Fruit fly (Drosophila melanogaster) whole organism, embryonic: ENCODE results near the gene kairos.
A peak's percentile ranks its signal among the peaks of the same experiment; 100 is the strongest.

ENCODE experiments used
- BtbVII ChIP-seq: fragments of 200-800 bp; sonication (Bioruptor generic); optimal IDR thresholded peaks from 3 replicates; lab custom pipeline; 2017; ENCODE audit warnings: missing biosample characterization, mild to moderate bottlenecking, missing genetic modification characterization
- CG10274 ChIP-seq: fragments of 200-800 bp; sonication (Bioruptor generic); optimal IDR thresholded peaks from 3 replicates; lab custom pipeline; 2017; ENCODE audit warnings: missing biosample characterization, mild to moderate bottlenecking, missing genetic modification characterization
- CG11560 ChIP-seq: fragments of 200-800 bp; sonication (Bioruptor generic); IDR thresholded peaks from 3 replicates; pipeline ENCODE4 v1.3.6; 2022; ENCODE audit warnings: missing biosample characterization, missing genetic modification characterization
- CG11696 ChIP-seq: fragments of 200-800 bp; sonication (Bioruptor generic); IDR thresholded peaks from 2 replicates; pipeline ENCODE4 v1.3.6; 2022; ENCODE audit warnings: missing biosample characterization, missing genetic modification characterization
- CG11723 ChIP-seq: fragments of 200-800 bp; sonication (Bioruptor generic); optimal IDR thresholded peaks from 2 replicates; lab custom pipeline; 2017; ENCODE audit warnings: missing biosample characterization, mild to moderate bottlenecking, missing genetic modification characterization
- CG13287 ChIP-seq: fragments of 200-800 bp; sonication (Bioruptor generic); IDR thresholded peaks from 2 replicates; pipeline ENCODE4 v1.3.6; 2022; ENCODE audit warnings: missing biosample characterization, missing genetic modification characterization; ENCODE audit not compliant: partially characterized antibody
- CG16863 ChIP-seq: fragments of 200-800 bp; sonication (Bioruptor generic); optimal IDR thresholded peaks from 3 replicates; lab custom pipeline; 2016; ENCODE audit warnings: missing biosample characterization, missing genetic modification characterization
- CG2129 ChIP-seq: fragments of 200-800 bp; sonication (Bioruptor generic); IDR thresholded peaks from 2 replicates; pipeline ENCODE4 v1.3.6; 2022; ENCODE audit warnings: missing biosample characterization, missing genetic modification characterization; ENCODE audit not compliant: partially characterized antibody
- CG31441 ChIP-seq: fragments of 200-800 bp; sonication (Bioruptor generic); IDR thresholded peaks from 2 replicates; pipeline ENCODE4 v1.3.6; 2022; ENCODE audit warnings: missing biosample characterization, missing genetic modification characterization
- CG3847 ChIP-seq: fragments of 200-800 bp; sonication (Bioruptor generic); IDR thresholded peaks from 2 replicates; pipeline ENCODE4 v1.3.6; 2022; ENCODE audit warnings: missing biosample characterization, missing genetic modification characterization
- CG4328 ChIP-seq: fragments of 200-800 bp; sonication (Bioruptor generic); optimal IDR thresholded peaks from 3 replicates; lab custom pipeline; 2017; ENCODE audit warnings: missing biosample characterization, missing genetic modification reagents, missing genetic modification characterization
- CG43689 ChIP-seq: fragments of 200-800 bp; sonication (Bioruptor generic); IDR thresholded peaks from 2 replicates; pipeline ENCODE4 v1.3.6; 2022; ENCODE audit warnings: missing biosample characterization, missing genetic modification characterization
- CG6175 ChIP-seq: fragments of 200-800 bp; sonication (Bioruptor generic); IDR thresholded peaks from 3 replicates; pipeline ENCODE4 v1.3.6; 2022; ENCODE audit warnings: missing biosample characterization, missing genetic modification characterization
- CG6654 ChIP-seq: fragments of 200-800 bp; sonication (Bioruptor generic); optimal IDR thresholded peaks from 2 replicates; lab custom pipeline; 2017; ENCODE audit warnings: missing biosample characterization, mild to moderate bottlenecking, missing genetic modification characterization
- CG6683 ChIP-seq: fragments of 200-800 bp; sonication (Bioruptor generic); optimal IDR thresholded peaks from 2 replicates; lab custom pipeline; 2017; ENCODE audit warnings: missing biosample characterization, mild to moderate bottlenecking, missing genetic modification characterization, missing genetic modification reagents
- CG6791 ChIP-seq: fragments of 200-800 bp; sonication (Bioruptor generic); IDR thresholded peaks from 3 replicates; pipeline ENCODE4 v1.3.6; 2022; ENCODE audit warnings: missing biosample characterization, missing genetic modification characterization; ENCODE audit not compliant: partially characterized antibody
- CG7928 ChIP-seq: fragments of 200-800 bp; sonication (Bioruptor generic); optimal IDR thresholded peaks from 2 replicates; lab custom pipeline; 2017; ENCODE audit warnings: missing biosample characterization, mild to moderate bottlenecking, missing genetic modification characterization
- CG8281 ChIP-seq: fragments of 200-800 bp; sonication (Bioruptor generic); optimal IDR thresholded peaks from 2 replicates; lab custom pipeline; 2018; ENCODE audit warnings: missing biosample characterization, mild to moderate bottlenecking, missing genetic modification characterization, moderate library complexity
- CTCF ChIP-seq: fragments of 200-800 bp; sonication (Bioruptor generic); optimal IDR thresholded peaks from 2 replicates; lab custom pipeline; 2017; ENCODE audit warnings: missing biosample characterization, mild to moderate bottlenecking, missing genetic modification characterization, moderate library complexity
- CkIIα-i1 ChIP-seq: fragments of 200-800 bp; sonication (Bioruptor generic); IDR thresholded peaks from 2 replicates; pipeline ENCODE4 v1.3.6; 2022; ENCODE audit warnings: missing biosample characterization, missing genetic modification characterization
- Dad ChIP-seq: fragments of 200-800 bp; sonication (Bioruptor generic); optimal IDR thresholded peaks from 3 replicates; lab custom pipeline; 2016; ENCODE audit warnings: missing biosample characterization, missing genetic modification characterization
- Deaf1 ChIP-seq: fragments of 200-800 bp; optimal IDR thresholded peaks from 3 replicates; lab custom pipeline; 2019; ENCODE audit warnings: missing biosample characterization, mild to moderate bottlenecking, missing genetic modification characterization, moderate library complexity
- Ets65A ChIP-seq: fragments of 200-800 bp; sonication (Bioruptor generic); peaks from one replicate; lab custom pipeline; 2016; ENCODE audit warnings: missing biosample characterization, missing genetic modification characterization
- Ets97D ChIP-seq: fragments of 200-800 bp; sonication (Bioruptor generic); optimal IDR thresholded peaks from 3 replicates; lab custom pipeline; 2016; ENCODE audit warnings: missing biosample characterization, missing genetic modification characterization
- Gsc ChIP-seq: fragments of 200-800 bp; sonication (Bioruptor generic); IDR thresholded peaks from 2 replicates; pipeline ENCODE4 v1.3.6; 2022; ENCODE audit warnings: missing biosample characterization, missing genetic modification characterization
- Gug ChIP-seq: fragments of 200-800 bp; sonication (Bioruptor generic); IDR thresholded peaks from 4 replicates; pipeline ENCODE4 v1.3.6; 2022; ENCODE audit warnings: missing biosample characterization, missing genetic modification characterization
- Hr3 ChIP-seq: fragments of 200-800 bp; sonication (Bioruptor generic); optimal IDR thresholded peaks from 3 replicates; lab custom pipeline; 2016; ENCODE audit warnings: missing biosample characterization, missing genetic modification characterization
- Med ChIP-seq: fragments of 200-800 bp; sonication (Bioruptor generic); peaks from one replicate; lab custom pipeline; 2016; ENCODE audit warnings: missing biosample characterization, missing genetic modification characterization, mild to moderate bottlenecking, inconsistent platforms, moderate library complexity
- Nf-YA ChIP-seq: fragments of 200-800 bp; sonication (Bioruptor generic); IDR thresholded peaks from 2 replicates; pipeline ENCODE4 v1.3.6; 2022; ENCODE audit warnings: missing biosample characterization, missing genetic modification characterization
- Opbp ChIP-seq: fragments of 200-800 bp; sonication (Bioruptor generic); IDR thresholded peaks from 3 replicates; pipeline ENCODE4 v1.3.6; 2022; ENCODE audit warnings: missing biosample characterization, missing genetic modification characterization; ENCODE audit not compliant: partially characterized antibody
- PHDP ChIP-seq: fragments of 200-800 bp; sonication (Bioruptor generic); optimal IDR thresholded peaks from 3 replicates; lab custom pipeline; 2018; ENCODE audit warnings: missing biosample characterization, mild to moderate bottlenecking, missing genetic modification characterization, moderate library complexity
- Ptx1 ChIP-seq: fragments of 200-800 bp; sonication (Bioruptor generic); IDR thresholded peaks from 2 replicates; pipeline ENCODE4 v1.3.6; 2022; ENCODE audit warnings: missing biosample characterization, missing genetic modification characterization
- Ravus ChIP-seq: fragments of 200-800 bp; sonication (Bioruptor generic); IDR thresholded peaks from 2 replicates; pipeline ENCODE4 v1.3.6; 2022; ENCODE audit warnings: missing biosample characterization, missing genetic modification characterization
- Stat92E ChIP-seq, 3 experiments: fragments of >200 bp in 2 of 3; fragments of 200-800 bp in 1 of 3; sonication (Bioruptor generic) in 1 of 3; optimal IDR thresholded peaks; 2 replicates each; lab custom pipeline; 2017 to 2019; ENCODE audit warnings: missing biosample characterization in 3 of 3, missing genetic modification characterization in 3 of 3, mild to moderate bottlenecking in 1 of 3, moderate library complexity in 1 of 3
- aop ChIP-seq: fragments of 200-800 bp; sonication (Bioruptor generic); IDR thresholded peaks from 2 replicates; pipeline ENCODE4 v1.3.6; 2022; ENCODE audit warnings: missing biosample characterization, missing genetic modification characterization
- bab2 ChIP-seq: fragments of 200-800 bp; sonication (Bioruptor generic); optimal IDR thresholded peaks from 2 replicates; lab custom pipeline; 2016; ENCODE audit warnings: missing biosample characterization, missing genetic modification characterization
- chinmo ChIP-seq: fragments of 200-800 bp; sonication (Bioruptor generic); IDR thresholded peaks from 4 replicates; pipeline ENCODE4 v1.3.6; 2022; ENCODE audit warnings: missing biosample characterization, missing genetic modification characterization; ENCODE audit not compliant: partially characterized antibody
- corto ChIP-seq: fragments of 200-800 bp; sonication (Bioruptor generic); optimal IDR thresholded peaks from 2 replicates; lab custom pipeline; 2016; ENCODE audit warnings: missing biosample characterization, mild to moderate bottlenecking, missing genetic modification characterization, moderate library complexity
- crc ChIP-seq: fragments of 200-800 bp; sonication (Bioruptor generic); optimal IDR thresholded peaks from 2 replicates; lab custom pipeline; 2016; ENCODE audit warnings: missing biosample characterization, missing genetic modification characterization
- croc ChIP-seq: fragments of 200-800 bp; sonication (Bioruptor generic); conservative IDR thresholded peaks from 3 replicates; pipeline ENCODE4 v1.3.6; 2022; ENCODE audit warnings: missing biosample characterization, missing genetic modification characterization
- dysf ChIP-seq: fragments of 200-800 bp; sonication (Bioruptor generic); IDR thresholded peaks from 3 replicates; pipeline ENCODE4 v1.3.6; 2022; ENCODE audit warnings: missing biosample characterization, missing genetic modification characterization
- ewg ChIP-seq: fragments of 200-800 bp; sonication (Bioruptor generic); optimal IDR thresholded peaks from 3 replicates; lab custom pipeline; 2017; ENCODE audit warnings: mild to moderate bottlenecking, missing biosample characterization, missing genetic modification reagents, missing genetic modification characterization
- eyg ChIP-seq: fragments of 200-800 bp; sonication (Bioruptor generic); optimal IDR thresholded peaks from 3 replicates; lab custom pipeline; 2016; ENCODE audit warnings: missing biosample characterization, missing genetic modification characterization
- hb ChIP-seq: fragments of 200-800 bp; sonication (Bioruptor generic); IDR thresholded peaks from 3 replicates; pipeline ENCODE4 v1.3.6; 2022; ENCODE audit warnings: missing biosample characterization, missing genetic modification characterization; ENCODE audit not compliant: partially characterized antibody
- nom ChIP-seq: fragments of 200-800 bp; sonication (Bioruptor generic); optimal IDR thresholded peaks from 2 replicates; lab custom pipeline; 2017; ENCODE audit warnings: missing biosample characterization, missing genetic modification characterization, mild to moderate bottlenecking, moderate library complexity, missing genetic modification reagents
- pb ChIP-seq: fragments of 200-800 bp; sonication (Bioruptor generic); optimal IDR thresholded peaks from 3 replicates; lab custom pipeline; 2016; ENCODE audit warnings: missing biosample characterization, missing genetic modification characterization
- sima ChIP-seq: fragments of 200-800 bp; sonication (Bioruptor generic); optimal IDR thresholded peaks from 2 replicates; lab custom pipeline; 2016; ENCODE audit warnings: missing biosample characterization, missing genetic modification characterization
- trem ChIP-seq: fragments of 200-800 bp; optimal IDR thresholded peaks from 3 replicates; lab custom pipeline; 2019; ENCODE audit warnings: missing biosample characterization, mild to moderate bottlenecking, missing genetic modification characterization, moderate library complexity
- tup ChIP-seq: fragments of 200-800 bp; sonication (Bioruptor generic); optimal IDR thresholded peaks from 2 replicates; lab custom pipeline; 2016; ENCODE audit warnings: missing biosample characterization, mild to moderate bottlenecking, missing genetic modification characterization, moderate library complexity
- tx ChIP-seq: fragments of 200-800 bp; sonication (Bioruptor generic); optimal IDR thresholded peaks from 2 replicates; lab custom pipeline; 2016; ENCODE audit warnings: missing biosample characterization, missing genetic modification characterization
- wek ChIP-seq: fragments of 200-800 bp; sonication (Bioruptor generic); optimal IDR thresholded peaks from 3 replicates; lab custom pipeline; 2018; ENCODE audit warnings: missing biosample characterization, mild to moderate bottlenecking, missing genetic modification characterization, moderate library complexity

Gene kairos

dm6 chrX:18405567-18406059 is 49.6 kb upstream of the kairos start (continued):
- no peak for TF ChIP-seq aop (GFP tag; lab: Robert Waterston, UW)
- peak; percentile 27 for TF ChIP-seq bab2 (GFP tag; lab: Kevin White, UChicago)
- TF ChIP-seq CG8281 (tag; lab: Kevin White, UChicago), result peak; percentile 54
- peak; percentile 63; the same call in 1 of the 2 replicates for TF ChIP-seq CG11696 (GFP tag; lab: Robert Waterston, UW)
- peak; percentile 50; the same call in 2 of the 3 replicates for TF ChIP-seq croc (GFP tag; lab: Robert Waterston, UW)
- no peak for TF ChIP-seq CG7928 (GFP tag; lab: Kevin White, UChicago)
- TF ChIP-seq corto (GFP tag; lab: Kevin White, UChicago), result no peak
- TF ChIP-seq eyg (GFP tag; lab: Kevin White, UChicago), result no peak
- peak; percentile 14 for TF ChIP-seq Deaf1 (tag; lab: Kevin White, UChicago)
- peak; percentile 35 for TF ChIP-seq BtbVII (GFP tag; lab: Kevin White, UChicago)
- TF ChIP-seq hb (GFP tag; lab: Robert Waterston, UW), result no peak
- peak; percentile 88 for TF ChIP-seq Med (GFP tag; lab: Kevin White, UChicago)
- no peak for TF ChIP-seq CTCF (GFP tag; lab: Kevin White, UChicago)
- TF ChIP-seq tx, result peak; percentile 39
- TF ChIP-seq wek (GFP tag; lab: Kevin White, UChicago), result no peak
- TF ChIP-seq CG11723 (GFP tag; lab: Kevin White, UChicago), result peak; percentile 58
- no peak for TF ChIP-seq crc
- no peak for TF ChIP-seq CG6683 (GFP tag; lab: Kevin White, UChicago)
- TF ChIP-seq CkIIα-i1 (GFP tag; lab: Robert Waterston, UW), result no peak
- TF ChIP-seq CG11560 (tag; lab: Robert Waterston, UW), result peak; percentile 53; the same call in 1 of the 3 replicates
- no peak for TF ChIP-seq Ets97D
- TF ChIP-seq CG10274, result peak; percentile 17
- TF ChIP-seq ewg (GFP tag; lab: Kevin White, UChicago), result peak; percentile 60
- TF ChIP-seq CG2129 (GFP tag; lab: Robert Waterston, UW), result no peak
- no peak for TF ChIP-seq CG4328 (GFP tag; lab: Kevin White, UChicago)
- TF ChIP-seq Stat92E (GFP tag; optimal IDR thresholded peaks at IDR 0.05; lab: Kevin White, UChicago), result peak in 1 of 3 experiments; percentile 48
- TF ChIP-seq Hr3 (GFP tag; lab: Kevin White, UChicago), result peak; percentile 64
- TF ChIP-seq Dad (GFP tag; lab: Kevin White, UChicago), result peak; percentile 11
- no peak for TF ChIP-seq pb (GFP tag; lab: Kevin White, UChicago)
- TF ChIP-seq tup, result peak; percentile 18
- TF ChIP-seq Ptx1 (GFP tag; lab: Robert Waterston, UW), result peak; percentile 64
- peak; percentile 90 for TF ChIP-seq CG31441 (GFP tag; lab: Robert Waterston, UW)
- no peak for TF ChIP-seq sima (GFP tag; lab: Kevin White, UChicago)
- peak; percentile 42 for TF ChIP-seq trem (tag; lab: Kevin White, UChicago)
- peak; percentile 45 for TF ChIP-seq CG6654 (GFP tag; lab: Kevin White, UChicago)
- TF ChIP-seq nom (GFP tag; lab: Kevin White, UChicago), result no peak
- no peak for TF ChIP-seq CG13287 (GFP tag; lab: Robert Waterston, UW)
- TF ChIP-seq Gsc, result no peak; the same call in 1 of the 2 replicates
- TF ChIP-seq Ravus (GFP tag; lab: Robert Waterston, UW), result no peak; the same call in 1 of the 2 replicates
- 0 out of 3 replicates have a peak, but pooled peaks have one; percentile 19 for TF ChIP-seq CG6175 (GFP tag; lab: Robert Waterston, UW)
- no peak for TF ChIP-seq Nf-YA (GFP tag; lab: Robert Waterston, UW)
- TF ChIP-seq Opbp (GFP tag; lab: Robert Waterston, UW), result no peak
- TF ChIP-seq dysf (GFP tag; lab: Robert Waterston, UW), result peak; percentile 64; the same call in 2 of the 3 replicates
- TF ChIP-seq CG16863, result peak; percentile 3
- TF ChIP-seq CG6791, result no peak
- 0 out of 4 replicates have a peak, but pooled peaks have one; percentile 19 for TF ChIP-seq Gug (GFP tag; lab: Robert Waterston, UW)
- peak; percentile 65 for TF ChIP-seq CG3847
- TF ChIP-seq chinmo (GFP tag; lab: Robert Waterston, UW), result no peak
- peak; percentile 97 for TF ChIP-seq Ets65A (GFP tag; lab: Kevin White, UChicago)
- peak; percentile 40; the same call in 1 of the 2 replicates for TF ChIP-seq CG43689 (GFP tag; lab: Robert Waterston, UW)
- peak; percentile 85 for TF ChIP-seq PHDP
